Fruit fly (Drosophila melanogaster) whole organism, wandering third instar larva: ENCODE results near the gene Orct.

Source experiments
- Abd-B ChIP-seq: fragments of >200 bp; optimal IDR thresholded peaks from 2 replicates; lab custom pipeline; 2017; ENCODE audit warnings: missing biosample characterization, missing genetic modification characterization
- CG32264 ChIP-seq: fragments of 200-800 bp; sonication (Bioruptor generic); optimal IDR thresholded peaks from 2 replicates; lab custom pipeline; 2016; ENCODE audit warnings: missing biosample characterization, missing genetic modification characterization
- CG9705 ChIP-seq: fragments of 200-800 bp; sonication (Bioruptor generic); optimal IDR thresholded peaks from 2 replicates; lab custom pipeline; 2018; ENCODE audit warnings: missing biosample characterization, mild to moderate bottlenecking, missing genetic modification characterization
- CrebA ChIP-seq: fragments of 200-800 bp; sonication (Bioruptor generic); optimal IDR thresholded peaks from 2 replicates; lab custom pipeline; 2016; ENCODE audit warnings: missing biosample characterization, mild to moderate bottlenecking, missing genetic modification characterization, borderline replicate concordance
- Dfd ChIP-seq: fragments of >200 bp; optimal IDR thresholded peaks from 2 replicates; lab custom pipeline; 2017; ENCODE audit warnings: missing biosample characterization, missing genetic modification characterization
- Dif ChIP-seq: fragments of 200-275, 200-300 bp; sonication (Bioruptor generic); optimal IDR thresholded peaks from 2 replicates; lab custom pipeline; 2018; ENCODE audit warnings: missing biosample characterization, missing genetic modification characterization; ENCODE audit not compliant: partially characterized antibody
- GATAd ChIP-seq: sonication (Bioruptor generic); optimal IDR thresholded peaks from 2 replicates; lab custom pipeline; 2016; ENCODE audit warnings: missing biosample characterization, missing genetic modification characterization
- HLH106 ChIP-seq: fragments of 200-800 bp; optimal IDR thresholded peaks from 3 replicates; lab custom pipeline; 2019; ENCODE audit warnings: missing biosample characterization, mild to moderate bottlenecking, missing genetic modification characterization, moderate library complexity
- Hnf4 ChIP-seq: fragments of 200-800 bp; sonication (Bioruptor generic); optimal IDR thresholded peaks from 2 replicates; lab custom pipeline; 2016; ENCODE audit warnings: missing biosample characterization, mild to moderate bottlenecking, missing genetic modification characterization
- Hr78 ChIP-seq: fragments of >200 bp; optimal IDR thresholded peaks from 2 replicates; lab custom pipeline; 2017; ENCODE audit warnings: missing biosample characterization, missing genetic modification characterization
- Hr83 ChIP-seq: fragments of 200-300 bp; sonication (Bioruptor generic); optimal IDR thresholded peaks from 2 replicates; lab custom pipeline; 2016; ENCODE audit warnings: missing biosample characterization, mild to moderate bottlenecking, missing genetic modification characterization, moderate library complexity; ENCODE audit not compliant: poor library complexity, severe bottlenecking
- Jra ChIP-seq: sonication (Bioruptor generic); optimal IDR thresholded peaks from 2 replicates; lab custom pipeline; 2016; ENCODE audit warnings: missing biosample characterization, missing genetic modification characterization
- Mio ChIP-seq: sonication (Bioruptor generic); optimal IDR thresholded peaks from 2 replicates; lab custom pipeline; 2016; ENCODE audit warnings: missing biosample characterization, missing genetic modification characterization
- Myc ChIP-seq: fragments of >200 bp; optimal IDR thresholded peaks from 2 replicates; lab custom pipeline; 2017
- N ChIP-seq: fragments of >200 bp; optimal IDR thresholded peaks from 2 replicates; lab custom pipeline; 2018; ENCODE audit warnings: missing biosample characterization, missing external identifiers, missing genetic modification characterization
- OdsH ChIP-seq: fragments of 200-800 bp; sonication (Bioruptor generic); optimal IDR thresholded peaks from 2 replicates; lab custom pipeline; 2016; ENCODE audit warnings: missing biosample characterization, mild to moderate bottlenecking, missing genetic modification characterization
- Rel ChIP-seq, 2 experiments: fragments of 200-800 bp; sonication (Bioruptor generic) in 1 of 2; optimal IDR thresholded peaks; 2 replicates in 1 of 2; 3 replicates in 1 of 2; lab custom pipeline; 2016 to 2019; ENCODE audit warnings: mild to moderate bottlenecking in 2 of 2, missing biosample characterization in 2 of 2, missing genetic modification characterization in 2 of 2, moderate library complexity in 1 of 2
- Sp1 ChIP-seq: fragments of 200-800 bp; sonication (Bioruptor generic); optimal IDR thresholded peaks from 3 replicates; lab custom pipeline; 2019; ENCODE audit warnings: missing biosample characterization, mild to moderate bottlenecking, missing genetic modification characterization, moderate library complexity
- Vsx2 ChIP-seq: fragments of 200-300, 225-300 bp; sonication (Bioruptor generic); optimal IDR thresholded peaks from 2 replicates; lab custom pipeline; 2018; ENCODE audit warnings: missing biosample characterization, missing genetic modification characterization; ENCODE audit not compliant: partially characterized antibody
- br ChIP-seq: fragments of 200-800 bp; sonication (Bioruptor generic); optimal IDR thresholded peaks from 2 replicates; lab custom pipeline; 2016; ENCODE audit warnings: missing biosample characterization, missing genetic modification characterization
- brk ChIP-seq: fragments of 200-800 bp; sonication (Bioruptor generic); optimal IDR thresholded peaks from 2 replicates; lab custom pipeline; 2016; ENCODE audit warnings: missing biosample characterization, mild to moderate bottlenecking, missing genetic modification characterization
- dl ChIP-seq, 2 experiments: fragments of 175-275, 200-275 bp in 1 of 2; fragments of 200-275 bp in 1 of 2; sonication (Bioruptor generic); optimal IDR thresholded peaks; lab custom pipeline; 2018; ENCODE audit warnings: mild to moderate bottlenecking in 2 of 2, missing biosample characterization in 2 of 2, missing genetic modification characterization in 2 of 2, moderate library complexity in 2 of 2; ENCODE audit not compliant: partially characterized antibody in 2 of 2, insufficient read depth in 1 of 2
- dmrt93B ChIP-seq: fragments of 200-800 bp; sonication (Bioruptor generic); optimal IDR thresholded peaks from 2 replicates; lab custom pipeline; 2018; ENCODE audit warnings: missing biosample characterization, mild to moderate bottlenecking, missing genetic modification characterization
- dsf ChIP-seq: sonication (Bioruptor generic); optimal IDR thresholded peaks from 2 replicates; lab custom pipeline; 2016; ENCODE audit warnings: missing biosample characterization, missing genetic modification characterization, borderline replicate concordance
- ey ChIP-seq: fragments of 200-800 bp; sonication (Bioruptor generic); optimal IDR thresholded peaks from 2 replicates; lab custom pipeline; 2016; ENCODE audit warnings: missing biosample characterization, missing genetic modification characterization
- foxo ChIP-seq, 2 experiments: fragments of 200-800 bp; sonication (Bioruptor generic); optimal IDR thresholded peaks; 2 replicates in 1 of 2; 3 replicates in 1 of 2; lab custom pipeline; 2016 to 2017; ENCODE audit warnings: missing biosample characterization in 2 of 2, missing genetic modification characterization in 2 of 2
- fru ChIP-seq: fragments of 200-800 bp; sonication (Bioruptor generic); optimal IDR thresholded peaks from 3 replicates; lab custom pipeline; 2016; ENCODE audit warnings: missing biosample characterization, mild to moderate bottlenecking, missing genetic modification characterization
- h ChIP-seq: fragments of 200-800 bp; sonication (Bioruptor generic); optimal IDR thresholded peaks from 3 replicates; lab custom pipeline; 2016; ENCODE audit warnings: missing biosample characterization, mild to moderate bottlenecking, missing genetic modification characterization
- jim ChIP-seq: fragments of 175-275, 200-325 bp; sonication (Bioruptor generic); optimal IDR thresholded peaks from 2 replicates; lab custom pipeline; 2016; ENCODE audit warnings: missing biosample characterization, mild to moderate bottlenecking, missing genetic modification characterization
- lola ChIP-seq: fragments of >200 bp; optimal IDR thresholded peaks from 2 replicates; lab custom pipeline; 2017; ENCODE audit warnings: missing biosample characterization, missing genetic modification characterization
- pan ChIP-seq: fragments of >200 bp; optimal IDR thresholded peaks from 2 replicates; lab custom pipeline; 2017
- psq ChIP-seq: fragments of 200-800 bp; sonication (Bioruptor generic); optimal IDR thresholded peaks from 3 replicates; lab custom pipeline; 2017; ENCODE audit warnings: missing biosample characterization, mild to moderate bottlenecking, missing genetic modification characterization, moderate library complexity
- rgr ChIP-seq: fragments of 200-800 bp; sonication (Bioruptor generic); optimal IDR thresholded peaks from 3 replicates; lab custom pipeline; 2016; ENCODE audit warnings: missing biosample characterization, mild to moderate bottlenecking, missing genetic modification characterization
- sage ChIP-seq: fragments of 200-800 bp; sonication (Bioruptor generic); optimal IDR thresholded peaks from 2 replicates; lab custom pipeline; 2016; ENCODE audit warnings: missing biosample characterization, mild to moderate bottlenecking, missing genetic modification characterization
- sv ChIP-seq: fragments of 200-800 bp; sonication (Bioruptor generic); optimal IDR thresholded peaks from 3 replicates; lab custom pipeline; 2016; ENCODE audit warnings: missing biosample characterization, missing genetic modification characterization
- tai ChIP-seq: sonication (Bioruptor generic); optimal IDR thresholded peaks from 2 replicates; lab custom pipeline; 2016; ENCODE audit warnings: missing biosample characterization, missing genetic modification characterization
- usp ChIP-seq: fragments of >200 bp; optimal IDR thresholded peaks from 2 replicates; lab custom pipeline; 2017; ENCODE audit warnings: missing biosample characterization, missing genetic modification characterization
- woc ChIP-seq: sonication (Bioruptor generic); optimal IDR thresholded peaks from 2 replicates; lab custom pipeline; 2016; ENCODE audit warnings: missing biosample characterization, mild to moderate bottlenecking, missing genetic modification characterization

Gene Orct

DNA sequence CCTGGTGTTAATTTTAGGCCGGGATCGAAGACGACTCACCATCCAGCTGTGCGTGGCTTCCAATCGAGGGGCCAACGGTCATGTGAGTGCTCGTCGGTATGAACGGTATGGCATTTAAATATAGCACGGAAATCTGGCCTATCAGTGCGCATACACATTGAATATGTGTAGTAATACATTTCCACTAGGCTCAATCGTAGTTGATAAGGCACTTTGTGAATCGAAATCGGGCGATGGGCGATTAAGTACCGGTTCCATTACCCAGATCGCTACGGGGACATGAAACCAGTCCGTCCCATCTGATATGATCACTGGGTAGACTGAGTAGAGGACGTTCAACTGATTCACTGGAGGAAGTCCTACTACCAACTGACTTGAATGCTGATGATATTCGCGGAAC, 9.4 kb downstream of the Orct start:
- TF ChIP-seq sv (no peak), OdsH (GFP tag; lab: Kevin White, UChicago) (no peak), CG9705 (no peak), psq (GFP tag; lab: Kevin White, UChicago) (no peak), N (no peak), Jra (no peak), HLH106 (tag; lab: Kevin White, UChicago) (no peak), Dfd (GFP tag; lab: Kevin White, UChicago) (no peak), sage (GFP tag; lab: Kevin White, UChicago) (no peak)
- TF ChIP-seq, all 38 proteins: peak for 0

- TF ChIP-seq Dfd (GFP tag; lab: Kevin White, UChicago) (no peak), usp (no peak), Abd-B (no peak), Hnf4 (GFP tag; lab: Kevin White, UChicago) (peak; percentile 27)
These were observed 11.1 kb downstream of the Orct start for dm6 chr3R:24287157-24287556.

DNA sequence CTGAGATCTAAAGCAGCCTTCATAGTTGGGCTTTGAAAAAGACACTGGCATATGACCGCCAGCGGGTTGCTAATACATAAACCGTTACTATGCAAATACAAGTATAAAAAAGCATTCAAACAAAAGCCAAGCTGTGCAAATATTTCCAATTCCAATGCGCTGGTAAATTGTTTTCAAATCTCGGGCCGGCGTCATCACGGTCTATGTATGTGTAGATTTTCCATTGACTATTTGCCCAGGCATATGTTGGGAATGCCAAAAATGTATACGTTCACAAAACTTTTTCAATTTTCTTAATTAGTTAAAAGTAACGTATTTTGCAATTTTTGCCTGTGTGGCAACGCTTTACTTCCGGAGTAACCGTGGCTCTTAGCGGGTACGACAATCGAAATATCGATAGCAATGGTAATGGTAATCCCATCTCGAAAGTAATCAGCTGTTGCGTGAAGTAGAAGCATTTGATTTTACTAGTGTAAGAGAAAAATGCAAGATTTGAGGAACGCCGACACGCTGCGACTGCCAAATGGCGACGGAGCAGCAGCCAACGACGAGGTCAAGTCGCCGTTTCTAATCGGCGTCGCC, 13.8 kb downstream of the Orct start, which contains the start of the genes CG34290 and Uck:
TSS of gene CG34290 (minus strand) at position 51 of the 582 bp plus-strand sequence.
TSS of gene Uck (plus strand) at position 405 of the 582 bp plus-strand sequence.
- TF ChIP-seq HLH106 (tag; lab: Kevin White, UChicago) (peak; percentile 69), usp (no peak), sv (peak; percentile 54), GATAd (GFP tag; lab: Kevin White, UChicago) (no peak), h (peak; percentile 70), OdsH (GFP tag; lab: Kevin White, UChicago) (peak; percentile 63), fru (GFP tag; lab: Kevin White, UChicago) (no peak), Rel (GFP tag; optimal IDR thresholded peaks at IDR 0.05; lab: Kevin White, UChicago) (no peak), Rel (tag; optimal IDR thresholded peaks at IDR 0.05; lab: Kevin White, UChicago) (peak; percentile 65), ey (peak; percentile 25), Abd-B (no peak), Jra (no peak), Mio (no peak), brk (no peak), pan (lab: Kevin White, UChicago) (no peak), rgr (GFP tag; lab: Kevin White, UChicago) (peak; percentile 88), Vsx2 (GFP tag; lab: Kevin White, UChicago) (peak; percentile 98), Sp1 (peak; percentile 72), Dfd (GFP tag; lab: Kevin White, UChicago) (no peak), Hnf4 (GFP tag; lab: Kevin White, UChicago) (peak; percentile 52), N (no peak), CrebA (GFP tag; lab: Kevin White, UChicago) (no peak), dmrt93B (GFP tag; lab: Kevin White, UChicago) (peak; percentile 75), dl (GFP tag; optimal IDR thresholded peaks at IDR 0.05; lab: Kevin White, UChicago; ENCODE audit: insufficient read depth in 1 of 2, partially characterized antibody in 2 of 2) (no peak), woc (GFP tag; lab: Kevin White, UChicago) (no peak), Hr78 (GFP tag; lab: Kevin White, UChicago) (no peak), Myc (lab: Kevin White, UChicago) (no peak), psq (GFP tag; lab: Kevin White, UChicago) (peak; percentile 5), Dif (GFP tag; lab: Kevin White, UChicago) (no peak), Hr83 (GFP tag; lab: Kevin White, UChicago) (peak; percentile 54), CG32264 (GFP tag; lab: Kevin White, UChicago) (no peak), dsf (GFP tag; lab: Kevin White, UChicago) (peak; percentile 2), foxo (GFP tag; optimal IDR thresholded peaks at IDR 0.05; lab: Kevin White, UChicago) (peak in 1 of 2 experiments; percentile 59), tai (GFP tag; lab: Kevin White, UChicago) (no peak), br (peak; percentile 77), lola (GFP tag; lab: Kevin White, UChicago) (no peak), CG9705 (peak; percentile 87), jim (GFP tag; lab: Kevin White, UChicago) (no peak), sage (GFP tag; lab: Kevin White, UChicago) (peak; percentile 10)
